Fruit fly (Drosophila melanogaster) whole organism, wandering third instar larva: ENCODE results near the gene Pur-alpha.

Experiments
- CG9705 ChIP-seq: fragments of 200-800 bp; sonication (Bioruptor generic); optimal IDR thresholded peaks from 2 replicates; lab custom pipeline; 2018; ENCODE audit warnings: missing biosample characterization, mild to moderate bottlenecking, missing genetic modification characterization
- Dif ChIP-seq: fragments of 200-275, 200-300 bp; sonication (Bioruptor generic); optimal IDR thresholded peaks from 2 replicates; lab custom pipeline; 2018; ENCODE audit warnings: missing biosample characterization, missing genetic modification characterization; ENCODE audit not compliant: partially characterized antibody
- GATAd ChIP-seq: sonication (Bioruptor generic); optimal IDR thresholded peaks from 2 replicates; lab custom pipeline; 2016; ENCODE audit warnings: missing biosample characterization, missing genetic modification characterization
- Hr78 ChIP-seq: fragments of >200 bp; optimal IDR thresholded peaks from 2 replicates; lab custom pipeline; 2017; ENCODE audit warnings: missing biosample characterization, missing genetic modification characterization
- Hr83 ChIP-seq: fragments of 200-300 bp; sonication (Bioruptor generic); optimal IDR thresholded peaks from 2 replicates; lab custom pipeline; 2016; ENCODE audit warnings: missing biosample characterization, mild to moderate bottlenecking, missing genetic modification characterization, moderate library complexity; ENCODE audit not compliant: poor library complexity, severe bottlenecking
- Rel ChIP-seq, 2 experiments: fragments of 200-800 bp; sonication (Bioruptor generic) in 1 of 2; optimal IDR thresholded peaks; 2 replicates in 1 of 2; 3 replicates in 1 of 2; lab custom pipeline; 2016 to 2019; ENCODE audit warnings: mild to moderate bottlenecking in 2 of 2, missing biosample characterization in 2 of 2, missing genetic modification characterization in 2 of 2, moderate library complexity in 1 of 2
- brk ChIP-seq: fragments of 200-800 bp; sonication (Bioruptor generic); optimal IDR thresholded peaks from 2 replicates; lab custom pipeline; 2016; ENCODE audit warnings: missing biosample characterization, mild to moderate bottlenecking, missing genetic modification characterization
- h ChIP-seq: fragments of 200-800 bp; sonication (Bioruptor generic); optimal IDR thresholded peaks from 3 replicates; lab custom pipeline; 2016; ENCODE audit warnings: missing biosample characterization, mild to moderate bottlenecking, missing genetic modification characterization
- lola ChIP-seq: fragments of >200 bp; optimal IDR thresholded peaks from 2 replicates; lab custom pipeline; 2017; ENCODE audit warnings: missing biosample characterization, missing genetic modification characterization
- pan ChIP-seq: fragments of >200 bp; optimal IDR thresholded peaks from 2 replicates; lab custom pipeline; 2017
- psq ChIP-seq: fragments of 200-800 bp; sonication (Bioruptor generic); optimal IDR thresholded peaks from 3 replicates; lab custom pipeline; 2017; ENCODE audit warnings: missing biosample characterization, mild to moderate bottlenecking, missing genetic modification characterization, moderate library complexity
- usp ChIP-seq: fragments of >200 bp; optimal IDR thresholded peaks from 2 replicates; lab custom pipeline; 2017; ENCODE audit warnings: missing biosample characterization, missing genetic modification characterization

dm6 chr4:558456-558855, 640 bp downstream of the Pur-alpha start:
- TF ChIP-seq Rel (GFP tag; optimal IDR thresholded peaks at IDR 0.05; lab: Kevin White, UChicago) (no peak), Rel (tag; optimal IDR thresholded peaks at IDR 0.05; lab: Kevin White, UChicago) (no peak), Hr78 (GFP tag; lab: Kevin White, UChicago) (no peak), CG9705 (no peak), Hr83 (GFP tag; lab: Kevin White, UChicago) (no peak), Dif (GFP tag; lab: Kevin White, UChicago) (no peak), usp (GFP tag; lab: Kevin White, UChicago) (no peak), brk (GFP tag; lab: Kevin White, UChicago) (no peak), psq (GFP tag; lab: Kevin White, UChicago) (no peak), lola (GFP tag; lab: Kevin White, UChicago) (no peak), GATAd (no peak), h (GFP tag; lab: Kevin White, UChicago) (no peak), pan (lab: Kevin White, UChicago) (no peak)
